Fruit fly (Drosophila melanogaster) whole organism, embryonic: ENCODE data around the gene Cpn.

Source experiments
- Atf-2 ChIP-seq: fragments of 200-800 bp; sonication (Bioruptor generic); optimal IDR thresholded peaks from 2 replicates; lab custom pipeline; 2016; ENCODE audit warnings: missing biosample characterization, missing genetic modification characterization
- CG10366 ChIP-seq: fragments of 200-800 bp; sonication (Bioruptor generic); IDR thresholded peaks from 2 replicates; pipeline ENCODE4 v1.3.6; 2022; ENCODE audit warnings: missing biosample characterization, missing genetic modification characterization
- CG11560 ChIP-seq: fragments of 200-800 bp; sonication (Bioruptor generic); IDR thresholded peaks from 3 replicates; pipeline ENCODE4 v1.3.6; 2022; ENCODE audit warnings: missing biosample characterization, missing genetic modification characterization
- CG12299 ChIP-seq: fragments of 200-800 bp; sonication (Bioruptor generic); optimal IDR thresholded peaks from 2 replicates; lab custom pipeline; 2018; ENCODE audit warnings: missing biosample characterization, mild to moderate bottlenecking, missing genetic modification characterization
- CG1233 ChIP-seq: fragments of 200-800 bp; sonication (Bioruptor generic); optimal IDR thresholded peaks from 4 replicates; lab custom pipeline; 2018; ENCODE audit warnings: missing biosample characterization, mild to moderate bottlenecking, missing genetic modification characterization
- CG12659 ChIP-seq: fragments of 200-800 bp; sonication (Bioruptor generic); optimal IDR thresholded peaks from 3 replicates; lab custom pipeline; 2017; ENCODE audit warnings: mild to moderate bottlenecking, missing biosample characterization, missing genetic modification reagents, missing genetic modification characterization
- CG12744 ChIP-seq: fragments of 200-800 bp; sonication (Bioruptor generic); optimal IDR thresholded peaks from 2 replicates; lab custom pipeline; 2016; ENCODE audit warnings: missing biosample characterization, missing genetic modification characterization
- CG12942 ChIP-seq: fragments of 200-800 bp; sonication (Bioruptor generic); optimal IDR thresholded peaks from 3 replicates; lab custom pipeline; 2016; ENCODE audit warnings: missing biosample characterization, missing genetic modification characterization
- CG13287 ChIP-seq: fragments of 200-800 bp; sonication (Bioruptor generic); IDR thresholded peaks from 2 replicates; pipeline ENCODE4 v1.3.6; 2022; ENCODE audit warnings: missing biosample characterization, missing genetic modification characterization; ENCODE audit not compliant: partially characterized antibody
- CG17912 ChIP-seq: fragments of 200-800 bp; sonication (Bioruptor generic); optimal IDR thresholded peaks from 2 replicates; lab custom pipeline; 2018; ENCODE audit warnings: missing biosample characterization, mild to moderate bottlenecking, missing genetic modification characterization
- CG31224 ChIP-seq: fragments of 200-800 bp; sonication (Bioruptor generic); IDR thresholded peaks from 2 replicates; pipeline ENCODE4 v1.3.6; 2022; ENCODE audit warnings: missing biosample characterization, missing genetic modification characterization
- CG3281 ChIP-seq: fragments of 200-800 bp; sonication (Bioruptor generic); optimal IDR thresholded peaks from 3 replicates; lab custom pipeline; 2017; ENCODE audit warnings: missing biosample characterization, mild to moderate bottlenecking, missing genetic modification characterization
- CG4617 ChIP-seq: fragments of 200-800 bp; sonication (Bioruptor generic); optimal IDR thresholded peaks from 3 replicates; lab custom pipeline; 2016; ENCODE audit warnings: missing biosample characterization, missing genetic modification characterization, borderline replicate concordance
- CG5245 ChIP-seq: fragments of 200-800 bp; sonication (Bioruptor generic); optimal IDR thresholded peaks from 3 replicates; lab custom pipeline; 2016; ENCODE audit warnings: missing biosample characterization, missing genetic modification characterization
- CG6175 ChIP-seq: fragments of 200-800 bp; sonication (Bioruptor generic); IDR thresholded peaks from 3 replicates; pipeline ENCODE4 v1.3.6; 2022; ENCODE audit warnings: missing biosample characterization, missing genetic modification characterization
- CG7745 ChIP-seq: fragments of 200-800 bp; sonication (Bioruptor generic); optimal IDR thresholded peaks from 2 replicates; lab custom pipeline; 2018; ENCODE audit warnings: missing biosample characterization, mild to moderate bottlenecking, missing genetic modification characterization, moderate library complexity
- CG8281 ChIP-seq: fragments of 200-800 bp; sonication (Bioruptor generic); optimal IDR thresholded peaks from 2 replicates; lab custom pipeline; 2018; ENCODE audit warnings: missing biosample characterization, mild to moderate bottlenecking, missing genetic modification characterization, moderate library complexity
- CG8359 ChIP-seq: fragments of 200-800 bp; sonication (Bioruptor generic); optimal IDR thresholded peaks from 2 replicates; lab custom pipeline; 2017; ENCODE audit warnings: missing biosample characterization, mild to moderate bottlenecking, missing genetic modification characterization, borderline replicate concordance
- CG8765 ChIP-seq: fragments of 200-800 bp; sonication (Bioruptor generic); IDR thresholded peaks from 2 replicates; pipeline ENCODE4 v1.3.6; 2022; ENCODE audit warnings: missing biosample characterization, missing genetic modification characterization
- CG8924 ChIP-seq: fragments of 200-800 bp; optimal IDR thresholded peaks from 3 replicates; lab custom pipeline; 2019; ENCODE audit warnings: missing biosample characterization, mild to moderate bottlenecking, missing genetic modification characterization, moderate library complexity
- Hr3 ChIP-seq: fragments of 200-800 bp; sonication (Bioruptor generic); optimal IDR thresholded peaks from 3 replicates; lab custom pipeline; 2016; ENCODE audit warnings: missing biosample characterization, missing genetic modification characterization
- MBD-R2 ChIP-seq: fragments of 200-800 bp; sonication (Bioruptor generic); IDR thresholded peaks from 2 replicates; pipeline ENCODE4 v1.3.6; 2022; ENCODE audit warnings: missing biosample characterization, missing genetic modification characterization
- Myb ChIP-seq: fragments of 200-800 bp; sonication (Bioruptor generic); optimal IDR thresholded peaks from 2 replicates; lab custom pipeline; 2016; ENCODE audit warnings: missing biosample characterization, missing genetic modification characterization
- NC2β ChIP-seq: fragments of 200-800 bp; sonication (Bioruptor generic); optimal IDR thresholded peaks from 2 replicates; lab custom pipeline; 2016; ENCODE audit warnings: missing biosample characterization, missing genetic modification characterization
- Neu2 ChIP-seq: fragments of 200-800 bp; sonication (Bioruptor generic); optimal IDR thresholded peaks from 3 replicates; lab custom pipeline; 2016; ENCODE audit warnings: missing biosample characterization, missing genetic modification characterization, borderline replicate concordance
- Nf-YA ChIP-seq: fragments of 200-800 bp; sonication (Bioruptor generic); IDR thresholded peaks from 2 replicates; pipeline ENCODE4 v1.3.6; 2022; ENCODE audit warnings: missing biosample characterization, missing genetic modification characterization
- Poxn ChIP-seq: fragments of 200-800 bp; sonication (Bioruptor generic); IDR thresholded peaks from 2 replicates; pipeline ENCODE4 v1.3.6; 2022; ENCODE audit warnings: missing biosample characterization, missing genetic modification characterization
- Ptx1 ChIP-seq: fragments of 200-800 bp; sonication (Bioruptor generic); IDR thresholded peaks from 2 replicates; pipeline ENCODE4 v1.3.6; 2022; ENCODE audit warnings: missing biosample characterization, missing genetic modification characterization
- Sox102F ChIP-seq: fragments of 200-800 bp; sonication (Bioruptor generic); optimal IDR thresholded peaks from 2 replicates; lab custom pipeline; 2018; ENCODE audit warnings: missing biosample characterization, mild to moderate bottlenecking, missing genetic modification characterization, moderate library complexity
- Sry-β ChIP-seq: fragments of 200-800 bp; sonication (Bioruptor generic); optimal IDR thresholded peaks from 2 replicates; lab custom pipeline; 2018; ENCODE audit warnings: missing biosample characterization, mild to moderate bottlenecking, missing genetic modification characterization, moderate library complexity
- ap ChIP-seq: fragments of 200-800 bp; sonication (Bioruptor generic); IDR thresholded peaks from 2 replicates; pipeline ENCODE4 v1.3.6; 2022; ENCODE audit warnings: missing biosample characterization, missing genetic modification characterization
- corto ChIP-seq: fragments of 200-800 bp; sonication (Bioruptor generic); optimal IDR thresholded peaks from 2 replicates; lab custom pipeline; 2016; ENCODE audit warnings: missing biosample characterization, mild to moderate bottlenecking, missing genetic modification characterization, moderate library complexity
- cwo ChIP-seq: fragments of 200-800 bp; sonication (Bioruptor generic); optimal IDR thresholded peaks from 3 replicates; lab custom pipeline; 2017; ENCODE audit warnings: missing biosample characterization, missing genetic modification characterization, mild to moderate bottlenecking, moderate library complexity, missing genetic modification reagents
- eve ChIP-seq, 2 experiments: fragments of >200 bp; optimal IDR thresholded peaks; 2 replicates each; lab custom pipeline; 2017; ENCODE audit warnings: missing biosample characterization in 2 of 2, missing genetic modification characterization in 2 of 2
- fd3F ChIP-seq: fragments of 200-800 bp; sonication (Bioruptor generic); optimal IDR thresholded peaks from 2 replicates; lab custom pipeline; 2018; ENCODE audit warnings: missing biosample characterization, mild to moderate bottlenecking, missing genetic modification characterization, moderate library complexity
- grn ChIP-seq: fragments of 200-800 bp; sonication (Bioruptor generic); optimal IDR thresholded peaks from 3 replicates; lab custom pipeline; 2017; ENCODE audit warnings: missing biosample characterization, missing genetic modification characterization
- hkb ChIP-seq, 2 experiments: fragments of 200-800 bp in 1 of 2; fragments of >200 bp in 1 of 2; sonication (Bioruptor generic) in 1 of 2; IDR thresholded peaks in 1 of 2; optimal IDR thresholded peaks in 1 of 2; 2 replicates each; pipeline versions ENCODE4 v1.3.6 to Lab custom; 2017 to 2022; ENCODE audit warnings: missing biosample characterization in 1 of 2, missing genetic modification characterization in 1 of 2
- lola ChIP-seq, 3 experiments: fragments of >200 bp in 2 of 3; fragments of 200-800 bp in 1 of 3; sonication (Bioruptor generic) in 1 of 3; optimal IDR thresholded peaks; 2 replicates each; lab custom pipeline; 2017 to 2019; ENCODE audit warnings: missing biosample characterization in 3 of 3, missing genetic modification characterization in 3 of 3, mild to moderate bottlenecking in 1 of 3, moderate library complexity in 1 of 3
- luna ChIP-seq: fragments of 200-800 bp; sonication (Bioruptor generic); optimal IDR thresholded peaks from 2 replicates; lab custom pipeline; 2016; ENCODE audit warnings: missing biosample characterization, missing genetic modification characterization
- nau ChIP-seq: fragments of 200-800 bp; sonication (Bioruptor generic); optimal IDR thresholded peaks from 3 replicates; lab custom pipeline; 2017; ENCODE audit warnings: missing biosample characterization, mild to moderate bottlenecking, missing genetic modification characterization, missing genetic modification reagents
- nmo ChIP-seq: fragments of 200-800 bp; sonication (Bioruptor generic); optimal IDR thresholded peaks from 2 replicates; lab custom pipeline; 2018; ENCODE audit warnings: missing biosample characterization, mild to moderate bottlenecking, missing genetic modification characterization, moderate library complexity
- org-1 ChIP-seq: fragments of 200-800 bp; sonication (Bioruptor generic); optimal IDR thresholded peaks from 2 replicates; lab custom pipeline; 2017; ENCODE audit warnings: missing biosample characterization, missing genetic modification characterization
- pfk ChIP-seq: fragments of 200-800 bp; sonication (Bioruptor generic); optimal IDR thresholded peaks from 2 replicates; lab custom pipeline; 2018; ENCODE audit warnings: missing biosample characterization, mild to moderate bottlenecking, missing genetic modification characterization, moderate library complexity
- pho ChIP-seq: fragments of 200-800 bp; sonication (Bioruptor generic); optimal IDR thresholded peaks from 2 replicates; lab custom pipeline; 2016; ENCODE audit warnings: missing biosample characterization, missing genetic modification characterization
- prd ChIP-seq, 3 experiments: fragments of >200 bp in 2 of 3; fragments of 200-800 bp in 1 of 3; sonication (Bioruptor generic) in 1 of 3; optimal IDR thresholded peaks in 2 of 3; IDR thresholded peaks in 1 of 3; 2 replicates in 2 of 3; 3 replicates in 1 of 3; pipeline versions ENCODE4 v1.3.6 to Lab custom; 2017 to 2022; ENCODE audit warnings: missing biosample characterization in 1 of 3, missing genetic modification characterization in 1 of 3
- trh ChIP-seq: fragments of 200-800 bp; sonication (Bioruptor generic); optimal IDR thresholded peaks from 2 replicates; lab custom pipeline; 2016; ENCODE audit warnings: missing biosample characterization, missing genetic modification characterization
- ttk ChIP-seq: fragments of 200-800 bp; sonication (Bioruptor generic); IDR thresholded peaks from 2 replicates; pipeline ENCODE4 v2.1.2; 2022; ENCODE audit warnings: missing biosample characterization, missing genetic modification characterization
- z ChIP-seq: fragments of 200-800 bp; sonication (Bioruptor generic); IDR thresholded peaks from 3 replicates; pipeline ENCODE4 v1.3.6; 2022; ENCODE audit warnings: missing biosample characterization, missing genetic modification characterization
- zen ChIP-seq: fragments of 200-800 bp; sonication (Bioruptor generic); optimal IDR thresholded peaks from 3 replicates; lab custom pipeline; 2018; ENCODE audit warnings: missing biosample characterization, mild to moderate bottlenecking, missing genetic modification characterization, moderate library complexity

The Cpn gene

DNA sequence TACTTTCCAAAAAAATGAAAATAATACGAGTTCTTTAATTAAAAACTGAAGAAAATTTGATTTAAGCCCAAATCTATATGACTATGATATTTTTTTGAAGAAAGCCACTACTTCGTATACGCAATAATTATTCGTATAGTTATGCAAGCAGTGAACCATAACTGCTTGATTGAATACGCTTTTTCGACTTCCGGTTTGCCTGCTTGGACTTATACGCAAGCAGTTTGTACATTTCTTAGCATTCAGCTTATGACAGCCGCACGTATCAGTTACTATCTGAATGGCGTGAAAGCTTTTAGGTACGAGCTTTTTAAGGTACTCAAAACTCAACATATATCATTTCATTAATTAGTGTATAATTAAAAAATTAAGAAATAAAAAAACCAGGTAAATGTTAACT lies 44.8 kb downstream of the Cpn start (continued):
- TF ChIP-seq Hr3 (GFP tag; lab: Kevin White, UChicago), result peak; percentile 86
- TF ChIP-seq Nf-YA (GFP tag; lab: Robert Waterston, UW), result peak; percentile 89
- TF ChIP-seq CG12744 (GFP tag; lab: Kevin White, UChicago), result peak; percentile 96
- peak; percentile 78 for TF ChIP-seq CG3281 (GFP tag; lab: Kevin White, UChicago)
- TF ChIP-seq Atf-2 (GFP tag; lab: Kevin White, UChicago), result peak; percentile 89
- TF ChIP-seq grn (GFP tag; lab: Kevin White, UChicago), result peak; percentile 84
- TF ChIP-seq CG8765 (GFP tag; lab: Robert Waterston, UW), result peak; percentile 70
- TF ChIP-seq Sry-β (GFP tag; lab: Kevin White, UChicago), result peak; percentile 37
- TF ChIP-seq CG12299 (tag; lab: Kevin White, UChicago), result peak; percentile 46
- TF ChIP-seq pfk (GFP tag; lab: Kevin White, UChicago), result peak; percentile 52
- peak; percentile 91 for TF ChIP-seq CG11560 (tag; lab: Robert Waterston, UW)
- peak; percentile 77 for TF ChIP-seq Sox102F (GFP tag; lab: Kevin White, UChicago)
- peak; percentile 83 for TF ChIP-seq Myb (GFP tag; lab: Kevin White, UChicago)
- peak; percentile 83 for TF ChIP-seq nmo
- peak; percentile 85 for TF ChIP-seq NC2β (GFP tag; lab: Kevin White, UChicago)
- peak; percentile 96 for TF ChIP-seq Ptx1
- TF ChIP-seq ap (GFP tag; lab: Robert Waterston, UW), result peak; percentile 89
- TF ChIP-seq ttk (GFP tag; lab: Robert Waterston, UW), result peak; percentile 96
- TF ChIP-seq CG8359, result peak; percentile 70
- TF ChIP-seq cwo (GFP tag; lab: Kevin White, UChicago), result peak; percentile 31
- TF ChIP-seq CG13287, result peak; percentile 76
- peak; percentile 93 for TF ChIP-seq zen (tag; lab: Kevin White, UChicago)
- TF ChIP-seq lola (GFP tag; optimal IDR thresholded peaks at IDR 0.05; lab: Kevin White, UChicago), result peak in 1 of 3 experiments; percentile 73
- peak; percentile 87 for TF ChIP-seq pho (GFP tag; lab: Kevin White, UChicago)
- TF ChIP-seq prd (optimal IDR thresholded peaks at IDR 0.05; lab: Kevin White, UChicago), result no peak
- peak; percentile 93 for TF ChIP-seq prd (GFP tag; IDR thresholded peaks at IDR 0.05; lab: Robert Waterston, UW)
- peak; percentile 93 for TF ChIP-seq CG6175 (GFP tag; lab: Robert Waterston, UW)
- peak; percentile 82 for TF ChIP-seq org-1 (GFP tag; lab: Kevin White, UChicago)
- TF ChIP-seq CG12659 (GFP tag; lab: Kevin White, UChicago), result peak; percentile 82
- no peak for TF ChIP-seq hkb (optimal IDR thresholded peaks at IDR 0.05; lab: Kevin White, UChicago)
- peak; percentile 82 for TF ChIP-seq hkb (GFP tag; IDR thresholded peaks at IDR 0.05; lab: Robert Waterston, UW)
- peak; percentile 77 for TF ChIP-seq z (GFP tag; lab: Robert Waterston, UW)
- no peak for TF ChIP-seq CG7745 (tag; lab: Kevin White, UChicago)
- peak; percentile 71 for TF ChIP-seq CG8281
- TF ChIP-seq CG8924 (tag; lab: Kevin White, UChicago), result peak; percentile 28
- TF ChIP-seq MBD-R2, result peak; percentile 90
- TF ChIP-seq CG31224, result peak; percentile 91
- peak; percentile 73 for TF ChIP-seq CG4617 (GFP tag; lab: Kevin White, UChicago)
- TF ChIP-seq luna (GFP tag; lab: Kevin White, UChicago), result peak; percentile 91
- peak; percentile 95 for TF ChIP-seq CG10366 (GFP tag; lab: Robert Waterston, UW)
- peak; percentile 78 for TF ChIP-seq fd3F (GFP tag; lab: Kevin White, UChicago)
- peak; percentile 95 for TF ChIP-seq trh (GFP tag; lab: Kevin White, UChicago)
- peak; percentile 84 for TF ChIP-seq Poxn (GFP tag; lab: Robert Waterston, UW)
- no peak for TF ChIP-seq corto (GFP tag; lab: Kevin White, UChicago)
- TF ChIP-seq CG5245 (GFP tag; lab: Kevin White, UChicago), result peak; percentile 84
- peak; percentile 86 for TF ChIP-seq CG17912
- peak; percentile 90 for TF ChIP-seq CG1233 (GFP tag; lab: Kevin White, UChicago)
- TF ChIP-seq Neu2, result peak; percentile 58
- TF ChIP-seq CG12942 (GFP tag; lab: Kevin White, UChicago), result peak; percentile 87
- TF ChIP-seq eve (GFP tag; optimal IDR thresholded peaks at IDR 0.05; lab: Kevin White, UChicago), result peak in 1 of 2 experiments; percentile 19
- TF ChIP-seq nau (GFP tag; lab: Kevin White, UChicago), result peak; percentile 78
